Worm (Caenorhabditis elegans): ENCODE measurements around the gene F32A5.4.

F32A5.4 gene

DNA sequence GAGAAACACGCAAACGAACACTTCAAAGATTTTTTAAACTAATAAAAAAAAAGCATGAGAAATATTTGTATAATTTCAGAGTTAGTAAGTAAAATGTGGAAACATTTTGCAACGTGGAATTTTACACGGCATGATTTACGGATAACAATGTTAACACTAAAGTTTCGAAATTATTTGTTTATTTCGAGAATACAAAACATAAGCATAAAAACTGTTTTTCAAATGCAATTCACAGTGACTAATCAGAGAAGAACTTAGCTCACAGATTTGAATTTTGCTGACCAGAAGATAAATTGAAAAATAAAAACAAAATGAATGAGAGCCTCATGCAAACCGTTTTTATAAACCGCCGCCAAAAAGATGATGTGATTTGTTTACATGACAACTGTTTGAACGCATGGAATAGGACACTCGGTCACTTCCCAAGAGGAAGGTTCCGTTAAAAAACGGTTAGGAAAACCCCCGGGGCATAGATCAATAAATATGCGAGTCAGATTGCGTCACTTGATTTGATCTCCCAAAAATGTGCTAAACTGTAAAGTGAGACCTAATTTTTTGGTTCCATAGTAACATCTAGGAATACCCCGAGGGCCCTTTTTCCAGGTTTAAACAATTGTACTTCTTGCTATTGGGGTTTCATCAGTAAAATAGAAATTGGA is 3.0 kb upstream of the F32A5.4 start, which contains the start of gene clh-3:
TSS of gene clh-3 (minus strand) at position 51 of the 659 bp plus-strand sequence.
- TF ChIP-seq madf-6 (GFP tag; IDR thresholded peaks at IDR 0.05): peak; percentile 60
- no peak for TF ChIP-seq tlf-1 (GFP tag; optimal IDR thresholded peaks at IDR 0.05)
- TF ChIP-seq F23B12.7 (tag; optimal IDR thresholded peaks at IDR 0.05; ENCODE audit: insufficient read depth): no peak
- no peak for TF ChIP-seq Y53F4B.3 (GFP tag; IDR thresholded peaks at IDR 0.05)
- TF ChIP-seq ztf-22 (GFP tag; optimal IDR thresholded peaks at IDR 0.05): no peak
- no peak for TF ChIP-seq F39B2.1 (GFP tag; IDR thresholded peaks at IDR 0.05)
- no peak for TF ChIP-seq ceh-58 (GFP tag; IDR thresholded peaks at IDR 0.05)
- TF ChIP-seq chd-7 (tag; optimal IDR thresholded peaks at IDR 0.05): no peak
- TF ChIP-seq madf-8 (GFP tag; conservative IDR thresholded peaks at IDR 0.05): peak; percentile 36
- no peak for TF ChIP-seq lsy-27 (tag; optimal IDR thresholded peaks at IDR 0.05; ENCODE audit: borderline replicate concordance, insufficient read depth)
- no peak for TF ChIP-seq fkh-3 (tag; optimal IDR thresholded peaks at IDR 0.05)
- no peak for TF ChIP-seq F37B4.10 (GFP tag; IDR thresholded peaks at IDR 0.05)
- TF ChIP-seq B0019.2 (GFP tag; conservative IDR thresholded peaks at IDR 0.05): no peak
- no peak for TF ChIP-seq akir-1 (GFP tag; optimal IDR thresholded peaks at IDR 0.05)
- no peak for TF ChIP-seq F52B5.7 (tag; optimal IDR thresholded peaks at IDR 0.05)
- TF ChIP-seq T07F8.4 (tag; optimal IDR thresholded peaks at IDR 0.05): no peak
- no peak for TF ChIP-seq rec-8 (tag; optimal IDR thresholded peaks at IDR 0.05)
- no peak for TF ChIP-seq atf-7 (tag; optimal IDR thresholded peaks at IDR 0.05)
- no peak for TF ChIP-seq nhr-80 (tag; optimal IDR thresholded peaks at IDR 0.05)
- no peak for TF ChIP-seq madf-10 (tag; optimal IDR thresholded peaks at IDR 0.05)
- peak; percentile 61 for TF ChIP-seq efl-1 (GFP tag; optimal IDR thresholded peaks at IDR 0.05)
- TF ChIP-seq bed-1 (GFP tag; IDR thresholded peaks at IDR 0.05): no peak
- TF ChIP-seq cebp-2 (GFP tag; IDR thresholded peaks at IDR 0.05): no peak
- no peak for TF ChIP-seq nhr-120 (GFP tag; IDR thresholded peaks at IDR 0.05)
- no peak for TF ChIP-seq nfya-1 (tag; optimal IDR thresholded peaks at IDR 0.05; ENCODE audit: borderline replicate concordance, insufficient read depth)
- TF ChIP-seq K12H6.12 (tag; optimal IDR thresholded peaks at IDR 0.05): no peak
- no peak for TF ChIP-seq F49E8.2 (tag; optimal IDR thresholded peaks at IDR 0.05; ENCODE audit: insufficient read depth)
- TF ChIP-seq let-526 (GFP tag; IDR thresholded peaks at IDR 0.05): no peak
- no peak for TF ChIP-seq ztf-18 (tag; optimal IDR thresholded peaks at IDR 0.05)
- no peak for TF ChIP-seq F55B11.4 (tag; optimal IDR thresholded peaks at IDR 0.05; ENCODE audit: borderline replicate concordance, insufficient read depth)
- TF ChIP-seq aptf-2 (GFP tag; conservative IDR thresholded peaks at IDR 0.05): peak; percentile 99
- no peak for TF ChIP-seq mes-4 (tag; optimal IDR thresholded peaks at IDR 0.05)
- TF ChIP-seq B0261.1 (tag; optimal IDR thresholded peaks at IDR 0.05): no peak
- no peak for TF ChIP-seq ceh-91 (GFP tag; IDR thresholded peaks at IDR 0.05)

DNA sequence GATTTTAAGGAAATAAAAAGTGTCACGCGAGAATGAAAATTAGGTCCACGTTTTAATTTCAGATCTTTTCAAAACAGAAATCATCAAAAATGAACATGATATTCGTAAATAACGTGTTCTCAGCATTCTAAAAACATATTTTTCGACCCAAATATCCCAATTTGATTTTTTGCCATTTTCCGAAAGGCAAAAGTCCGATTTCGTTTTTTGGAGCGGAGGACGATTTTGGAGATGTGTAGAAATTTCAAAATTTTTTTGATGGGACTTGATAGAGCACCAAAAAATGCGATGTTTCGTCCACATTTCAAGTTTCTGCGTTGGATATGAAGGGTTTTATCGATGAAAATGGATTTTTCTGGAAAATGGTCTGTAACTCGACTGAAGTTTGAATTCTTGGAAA is 1.7 kb downstream of the F32A5.4 start:
- TF ChIP-seq Y67H2A.10 (GFP tag; conservative IDR thresholded peaks at IDR 0.05) (no peak), B0019.2 (GFP tag; conservative IDR thresholded peaks at IDR 0.05) (no peak), xnd-1 (tag; optimal IDR thresholded peaks at IDR 0.05) (no peak), C17E4.6 (GFP tag; IDR thresholded peaks at IDR 0.05) (no peak)
